Worm (Caenorhabditis elegans): ENCODE results near the gene fbxa-141.

Gene fbxa-141

ce11 chrX:14561416-14561973, 48.8 kb upstream of the fbxa-141 start (continued):
- TF ChIP-seq mxl-3 (GFP tag; optimal IDR thresholded peaks at IDR 0.05) (no peak), ama-1 (optimal IDR thresholded peaks at IDR 0.05) (peak; percentile 40), set-16 (GFP tag; IDR thresholded peaks at IDR 0.05) (peak; percentile 46)

DNA sequence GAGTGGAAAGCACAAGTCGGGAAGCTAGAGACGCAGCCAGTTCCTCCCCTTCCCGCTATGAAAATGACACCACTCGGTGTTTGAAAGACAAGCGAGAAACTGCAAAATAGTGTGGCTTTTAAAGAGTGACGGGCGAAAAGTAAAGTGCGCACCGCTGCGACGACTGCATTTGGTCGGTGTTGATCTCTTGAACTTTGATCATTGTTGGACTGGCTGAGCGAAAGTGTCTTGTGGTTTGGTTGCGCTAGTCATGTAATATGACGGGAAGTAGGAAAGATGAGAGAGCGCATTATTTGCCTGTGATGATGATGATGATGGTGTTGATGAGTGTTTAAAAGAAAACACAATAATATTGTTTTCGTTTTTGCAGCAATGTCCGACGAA, 47.6 kb upstream of the fbxa-141 start:
- TF ChIP-seq gei-8 (GFP tag; optimal IDR thresholded peaks at IDR 0.05) (peak; percentile 89), nhr-102 (tag; optimal IDR thresholded peaks at IDR 0.05) (peak; percentile 89), F26F4.8 (GFP tag; conservative IDR thresholded peaks at IDR 0.05) (no peak), F37D6.2 (tag; optimal IDR thresholded peaks at IDR 0.05) (peak; percentile 39), ceh-32 (tag; optimal IDR thresholded peaks at IDR 0.05; ENCODE audit: poor library complexity) (no peak), Y105C5A.15 (GFP tag; IDR thresholded peaks at IDR 0.05) (no peak), nhr-111 (GFP tag; optimal IDR thresholded peaks at IDR 0.05) (no peak), pqm-1 (tag; optimal IDR thresholded peaks at IDR 0.05) (peak; percentile 71), cey-2 (tag; optimal IDR thresholded peaks at IDR 0.05; ENCODE audit: borderline replicate concordance, insufficient read depth) (peak; percentile 54), mxl-2 (GFP tag; conservative IDR thresholded peaks at IDR 0.05) (no peak), mes-2 (tag; optimal IDR thresholded peaks at IDR 0.05; ENCODE audit: poor library complexity, severe bottlenecking) (peak; percentile 65), lim-7 (GFP tag; IDR thresholded peaks at IDR 0.05) (no peak), ztf-11 (tag; optimal IDR thresholded peaks at IDR 0.05) (no peak), ZK337.2 (GFP tag; IDR thresholded peaks at IDR 0.05) (no peak), pha-4 (GFP tag; IDR thresholded peaks at IDR 0.05) (peak; percentile 94), pha-4 (tag; optimal IDR thresholded peaks at IDR 0.05) (peak; percentile 58), dmd-6 (GFP tag; IDR thresholded peaks at IDR 0.05) (peak; percentile 99), dmd-9 (GFP tag; IDR thresholded peaks at IDR 0.05) (peak; percentile 43; the same call in 1 of the 2 replicates), lin-13 (GFP tag; optimal IDR thresholded peaks at IDR 0.05) (peak; percentile 59), egl-43 (GFP tag; IDR thresholded peaks at IDR 0.05) (peak; percentile 64), tra-1 (GFP tag; IDR thresholded peaks at IDR 0.05) (peak; percentile 92), snpc-1.2 (GFP tag; IDR thresholded peaks at IDR 0.05) (no peak), nhr-6 (tag; optimal IDR thresholded peaks at IDR 0.05) (peak; percentile 82), lin-38 (GFP tag; IDR thresholded peaks at IDR 0.05) (peak; percentile 54), ces-1 (GFP tag; optimal IDR thresholded peaks at IDR 0.05) (no peak), T20F7.1 (GFP tag; optimal IDR thresholded peaks at IDR 0.05) (peak; percentile 76), fkh-10 (GFP tag; optimal IDR thresholded peaks at IDR 0.05) (peak; percentile 14), madf-9 (GFP tag; conservative IDR thresholded peaks at IDR 0.05) (peak; percentile 47), saeg-2 (GFP tag; IDR thresholded peaks at IDR 0.05) (peak; percentile 78; the same call in 1 of the 2 replicates), rbr-2 (tag; optimal IDR thresholded peaks at IDR 0.05) (peak; percentile 82), attf-4 (tag; optimal IDR thresholded peaks at IDR 0.05) (no peak), unc-62 (GFP tag; optimal IDR thresholded peaks at IDR 0.05 in 1 of 2) (peak; percentile 21 to 100), unc-62 (tag; optimal IDR thresholded peaks at IDR 0.05) (no peak), hlh-11 (tag; optimal IDR thresholded peaks at IDR 0.05) (peak; percentile 98), daf-8 (GFP tag; IDR thresholded peaks at IDR 0.05) (no peak), lin-39 (tag; optimal IDR thresholded peaks at IDR 0.05) (no peak), zip-2 (tag; optimal IDR thresholded peaks at IDR 0.05) (peak; percentile 55), dmd-8 (GFP tag; IDR thresholded peaks at IDR 0.05) (no peak), lin-15B (tag; optimal IDR thresholded peaks at IDR 0.05) (no peak), tag-97 (GFP tag; IDR thresholded peaks at IDR 0.05) (no peak), spr-1 (tag; optimal IDR thresholded peaks at IDR 0.05) (peak; percentile 63), ceh-44 (GFP tag; IDR thresholded peaks at IDR 0.05) (no peak), madf-5 (GFP tag; IDR thresholded peaks at IDR 0.05) (no peak), ztf-7 (tag; optimal IDR thresholded peaks at IDR 0.05) (peak; percentile 65), dve-1 (tag; optimal IDR thresholded peaks at IDR 0.05; ENCODE audit: insufficient read depth) (peak; percentile 98), aha-1 (tag) (peak; percentile 99)

All from whole organism, L4 larva.